Worm (Caenorhabditis elegans) whole organism, L2 larva: Measurements from ENCODE around the gene dnj-7.

ENCODE experiments used
- R02D3.7 ChIP-seq: fragments of 150-350 bp; optimal IDR thresholded peaks from 2 replicates; lab custom pipeline; 2014; ENCODE audit warnings: missing biosample characterization, missing genetic modification characterization
- ceh-82 ChIP-seq: fragments of 150-350 bp; optimal IDR thresholded peaks from 2 replicates; lab custom pipeline; 2014; ENCODE audit warnings: missing biosample characterization, missing genetic modification characterization
- zag-1 ChIP-seq: fragments of 150-350 bp; optimal IDR thresholded peaks from 2 replicates; lab custom pipeline; 2014; ENCODE audit warnings: missing biosample characterization, missing genetic modification characterization

ce11 chrX:7217704-7218479, 23.5 kb downstream of the dnj-7 start, which contains the start of gene syd-9:
- TF ChIP-seq ceh-82 (tag; lab: Kevin White, UChicago) (no peak), zag-1 (tag; lab: Kevin White, UChicago) (no peak), R02D3.7 (tag; lab: Kevin White, UChicago) (no peak)
